Worm (Caenorhabditis elegans) whole organism, young adult: ENCODE data around the gene fbxc-50.

Source experiments
- F57A8.1 ChIP-seq: fragments of 200-800 bp; sonication (Bioruptor generic); optimal IDR thresholded peaks from 2 replicates; lab custom pipeline; 2018; ENCODE audit warnings: mild to moderate bottlenecking, missing genetic modification characterization, moderate library complexity, missing compliant biosample characterization
- K12H6.12 ChIP-seq: fragments of 200-800 bp; sonication (Bioruptor generic); optimal IDR thresholded peaks from 2 replicates; lab custom pipeline; 2018; ENCODE audit warnings: mild to moderate bottlenecking, missing genetic modification characterization, missing compliant biosample characterization
- cebp-2 ChIP-seq: fragments of 200-800 bp; sonication (Bioruptor generic); IDR thresholded peaks from 2 replicates; pipeline ENCODE4 v1.3.6; 2022; ENCODE audit warnings: missing genetic modification characterization, missing compliant biosample characterization
- hlh-12 ChIP-seq: sonication (generic microtip); optimal IDR thresholded peaks from 2 replicates; lab custom pipeline; 2016; ENCODE audit warnings: missing genetic modification characterization, missing compliant biosample characterization
- madf-10 ChIP-seq: sonication (generic microtip); optimal IDR thresholded peaks from 2 replicates; lab custom pipeline; 2016; ENCODE audit warnings: mild to moderate bottlenecking, missing genetic modification characterization, missing compliant biosample characterization
- mes-4 ChIP-seq: sonication (generic microtip); optimal IDR thresholded peaks from 2 replicates; lab custom pipeline; 2016; ENCODE audit warnings: missing genotype, missing genetic modification characterization, missing compliant biosample characterization
- nfya-1 ChIP-seq: sonication (generic microtip); optimal IDR thresholded peaks from 2 replicates; lab custom pipeline; 2017; ENCODE audit warnings: antibody characterized with exemption, missing compliant biosample characterization, missing genetic modification characterization, borderline replicate concordance; ENCODE audit not compliant: insufficient read depth
- nhr-179 ChIP-seq: sonication (generic microtip); optimal IDR thresholded peaks from 2 replicates; lab custom pipeline; 2016; ENCODE audit warnings: mild to moderate bottlenecking, missing genetic modification characterization, missing compliant biosample characterization
- zim-3 ChIP-seq: sonication (generic microtip); optimal IDR thresholded peaks from 2 replicates; lab custom pipeline; 2017; ENCODE audit warnings: mild to moderate bottlenecking, missing genetic modification characterization, moderate library complexity, missing compliant biosample characterization

ce11 chrII:3277686-3278085, 29.8 kb upstream of the fbxc-50 start, which contains the start of gene F02E11.4:
- TF ChIP-seq mes-4 (tag; lab: Kevin White, UChicago) (no peak), madf-10 (no peak), nhr-179 (tag; lab: Kevin White, UChicago) (no peak), nfya-1 (tag; lab: Kevin White, UChicago) (no peak), F57A8.1 (GFP tag; lab: Kevin White, UChicago) (no peak), hlh-12 (tag; lab: Kevin White, UChicago) (no peak), K12H6.12 (no peak), cebp-2 (no peak), zim-3 (tag; lab: Kevin White, UChicago) (no peak)
